Worm (Caenorhabditis elegans) whole organism, young adult: ENCODE data around the gene srp-7.
A peak's percentile ranks its signal among the peaks of the same experiment; 100 is the strongest.

ENCODE experiments used
- B0261.1 ChIP-seq: sonication (generic microtip); optimal IDR thresholded peaks from 2 replicates; lab custom pipeline; 2016; ENCODE audit warnings: mild to moderate bottlenecking, missing genetic modification characterization, moderate library complexity, missing compliant biosample characterization
- C06A6.2 ChIP-seq: fragments of 200-800 bp; sonication (Bioruptor generic); conservative IDR thresholded peaks from 2 replicates; pipeline ENCODE4 v1.3.6; 2022; ENCODE audit warnings: missing genetic modification characterization, missing compliant biosample characterization
- D2030.7 ChIP-seq: fragments of 200-800 bp; sonication (Bioruptor generic); IDR thresholded peaks from 2 replicates; pipeline ENCODE4 v1.3.6; 2022; ENCODE audit warnings: missing genetic modification reagents, missing genetic modification characterization, missing compliant biosample characterization
- F10E7.11 ChIP-seq: sonication (generic microtip); optimal IDR thresholded peaks from 2 replicates; lab custom pipeline; 2017; ENCODE audit warnings: mild to moderate bottlenecking, missing genetic modification characterization, moderate library complexity, missing compliant biosample characterization
- F37B4.10 ChIP-seq: fragments of 200-800 bp; sonication (Bioruptor generic); IDR thresholded peaks from 2 replicates; pipeline ENCODE4 v1.3.6; 2022; ENCODE audit warnings: missing genetic modification characterization, missing compliant biosample characterization
- F39B2.1 ChIP-seq: fragments of 200-800 bp; sonication (Bioruptor generic); IDR thresholded peaks from 2 replicates; pipeline ENCODE4 v1.3.6; 2022; ENCODE audit warnings: missing genetic modification reagents, missing genetic modification characterization, missing compliant biosample characterization
- F52B5.7 ChIP-seq: sonication (generic microtip); optimal IDR thresholded peaks from 2 replicates; lab custom pipeline; 2016; ENCODE audit warnings: mild to moderate bottlenecking, missing genetic modification characterization, missing compliant biosample characterization
- F57C9.4 ChIP-seq: sonication (generic microtip); optimal IDR thresholded peaks from 2 replicates; lab custom pipeline; 2017; ENCODE audit warnings: mild to moderate bottlenecking, missing genetic modification characterization, missing compliant biosample characterization
- T26A5.8 ChIP-seq: sonication (generic microtip); optimal IDR thresholded peaks from 2 replicates; lab custom pipeline; 2016; ENCODE audit warnings: missing genetic modification characterization, missing compliant biosample characterization
- Y53F4B.3 ChIP-seq: fragments of 200-800 bp; sonication (Bioruptor generic); IDR thresholded peaks from 2 replicates; pipeline ENCODE4 v1.3.6; 2022; ENCODE audit warnings: missing genetic modification reagents, missing genetic modification characterization, missing compliant biosample characterization
- Y53G8AR.9 ChIP-seq: fragments of 200-800 bp; sonication (Bioruptor generic); conservative IDR thresholded peaks from 2 replicates; pipeline ENCODE4 v1.3.6; 2022; ENCODE audit warnings: missing genetic modification reagents, missing genetic modification characterization, missing compliant biosample characterization
- ZK185.1 ChIP-seq: sonication (generic microtip); optimal IDR thresholded peaks from 2 replicates; lab custom pipeline; 2016; ENCODE audit warnings: mild to moderate bottlenecking, missing genetic modification characterization, missing compliant biosample characterization; ENCODE audit not compliant: poor library complexity, severe bottlenecking
- ama-1 ChIP-seq, 3 experiments: fragments of 150-350 bp in 1 of 3; sonication (generic microtip) in 2 of 3; optimal IDR thresholded peaks; 2 replicates each; lab custom pipeline; 2014 to 2018; ENCODE audit warnings: missing biosample characterization in 2 of 3, missing genetic modification characterization in 2 of 3, missing genetic modification reagents in 2 of 3
- aptf-2 ChIP-seq: fragments of 200-800 bp; sonication (Bioruptor generic); conservative IDR thresholded peaks from 2 replicates; pipeline ENCODE4 v1.3.6; 2022; ENCODE audit warnings: missing genetic modification reagents, missing genetic modification characterization, missing compliant biosample characterization
- aptf-3 ChIP-seq: fragments of 200-800 bp; sonication (Bioruptor generic); IDR thresholded peaks from 2 replicates; pipeline ENCODE4 v1.3.6; 2022; ENCODE audit warnings: missing genetic modification characterization, missing compliant biosample characterization
- atf-7 ChIP-seq: sonication (generic microtip); optimal IDR thresholded peaks from 2 replicates; lab custom pipeline; 2017; ENCODE audit warnings: mild to moderate bottlenecking, missing genetic modification characterization, missing compliant biosample characterization
- athp-1 ChIP-seq: sonication (generic microtip); optimal IDR thresholded peaks from 2 replicates; lab custom pipeline; 2017; ENCODE audit warnings: mild to moderate bottlenecking, missing genetic modification characterization, missing compliant biosample characterization
- attf-3 ChIP-seq: fragments of 200-800 bp; sonication (Bioruptor generic); conservative IDR thresholded peaks from 2 replicates; pipeline ENCODE4 v1.3.6; 2022; ENCODE audit warnings: missing genetic modification reagents, missing genetic modification characterization, missing compliant biosample characterization
- ceh-100 ChIP-seq: fragments of 200-800 bp; sonication (Bioruptor generic); IDR thresholded peaks from 2 replicates; pipeline ENCODE4 v1.3.6; 2022; ENCODE audit warnings: missing genetic modification reagents, missing genetic modification characterization, missing compliant biosample characterization
- ceh-79 ChIP-seq: sonication (generic microtip); optimal IDR thresholded peaks from 2 replicates; lab custom pipeline; 2017; ENCODE audit warnings: mild to moderate bottlenecking, missing genetic modification characterization, missing compliant biosample characterization
- die-1 ChIP-seq: sonication (generic microtip); optimal IDR thresholded peaks from 2 replicates; lab custom pipeline; 2016; ENCODE audit warnings: missing genotype, mild to moderate bottlenecking, missing genetic modification characterization, missing compliant biosample characterization
- egl-44 ChIP-seq: fragments of 200-800 bp; sonication (Bioruptor generic); IDR thresholded peaks from 2 replicates; pipeline ENCODE4 v1.3.6; 2022; ENCODE audit warnings: missing genetic modification reagents, missing genetic modification characterization, missing compliant biosample characterization
- fkh-3 ChIP-seq: sonication (generic microtip); optimal IDR thresholded peaks from 2 replicates; lab custom pipeline; 2016; ENCODE audit warnings: mild to moderate bottlenecking, missing genetic modification characterization, missing compliant biosample characterization
- him-1 ChIP-seq: sonication (generic microtip); optimal IDR thresholded peaks from 2 replicates; lab custom pipeline; 2016; ENCODE audit warnings: missing genotype, missing genetic modification reagents, missing genetic modification characterization, missing compliant biosample characterization
- hmg-1.2 ChIP-seq: fragments of 200-800 bp; sonication (Bioruptor generic); IDR thresholded peaks from 2 replicates; pipeline ENCODE4 v1.3.6; 2022; ENCODE audit warnings: missing genetic modification reagents, missing genetic modification characterization, missing compliant biosample characterization
- let-607 ChIP-seq, 2 experiments: fragments of 200-800 bp in 1 of 2; sonication (Bioruptor generic) in 1 of 2; sonication (generic microtip) in 1 of 2; optimal IDR thresholded peaks; 2 replicates each; lab custom pipeline; 2016 to 2018; ENCODE audit warnings: mild to moderate bottlenecking in 2 of 2, missing compliant biosample characterization in 2 of 2, missing genetic modification characterization in 2 of 2, moderate library complexity in 2 of 2, missing genotype in 1 of 2
- lin-54 ChIP-seq: fragments of 200-800 bp; sonication (Bioruptor generic); optimal IDR thresholded peaks from 2 replicates; lab custom pipeline; 2018; ENCODE audit warnings: mild to moderate bottlenecking, missing genetic modification characterization, missing compliant biosample characterization
- madf-8 ChIP-seq: fragments of 200-800 bp; sonication (Bioruptor generic); conservative IDR thresholded peaks from 2 replicates; pipeline ENCODE4 v1.3.6; 2022; ENCODE audit warnings: missing genetic modification reagents, missing genetic modification characterization, missing compliant biosample characterization
- mcd-1 ChIP-seq: fragments of 200-800 bp; sonication (Bioruptor generic); IDR thresholded peaks from 2 replicates; pipeline ENCODE4 v1.3.6; 2022; ENCODE audit warnings: missing genetic modification reagents, missing genetic modification characterization, missing compliant biosample characterization
- mel-28 ChIP-seq: sonication (generic microtip); optimal IDR thresholded peaks from 2 replicates; lab custom pipeline; 2016; ENCODE audit warnings: borderline replicate concordance, mild to moderate bottlenecking, missing genetic modification characterization, missing compliant biosample characterization
- nfyb-1 ChIP-seq: fragments of 200-800 bp; sonication (Bioruptor generic); IDR thresholded peaks from 2 replicates; pipeline ENCODE4 v1.3.6; 2022; ENCODE audit warnings: missing genetic modification reagents, missing genetic modification characterization, missing compliant biosample characterization
- nhr-80 ChIP-seq: sonication (generic microtip); optimal IDR thresholded peaks from 2 replicates; lab custom pipeline; 2016; ENCODE audit warnings: missing genetic modification characterization, missing compliant biosample characterization
- nhr-90 ChIP-seq: sonication (generic microtip); optimal IDR thresholded peaks from 2 replicates; lab custom pipeline; 2016; ENCODE audit warnings: missing genotype, mild to moderate bottlenecking, missing genetic modification characterization, missing compliant biosample characterization
- pbrm-1 ChIP-seq: fragments of 200-800 bp; sonication (Bioruptor generic); IDR thresholded peaks from 2 replicates; pipeline ENCODE4 v1.3.6; 2022; ENCODE audit warnings: missing genetic modification reagents, missing genetic modification characterization, missing compliant biosample characterization
- snpc-1.1 ChIP-seq: sonication (generic microtip); optimal IDR thresholded peaks from 2 replicates; lab custom pipeline; 2017; ENCODE audit warnings: missing genetic modification characterization, mild to moderate bottlenecking, missing compliant biosample characterization, antibody characterized with exemption, moderate library complexity, missing genotype, missing genetic modification reagents; ENCODE audit not compliant: insufficient read depth
- snpc-1.3 ChIP-seq: sonication (generic microtip); optimal IDR thresholded peaks from 2 replicates; lab custom pipeline; 2017; ENCODE audit warnings: missing genetic modification characterization, mild to moderate bottlenecking, missing compliant biosample characterization, antibody characterized with exemption, moderate library complexity, missing genotype, missing genetic modification reagents; ENCODE audit not compliant: insufficient read depth
- snpc-4 ChIP-seq, 5 experiments: fragments of 150-350 bp in 1 of 5; sonication (generic microtip) in 4 of 5; optimal IDR thresholded peaks; 2 replicates each; lab custom pipeline; 2014 to 2018; ENCODE audit warnings: missing genetic modification characterization in 5 of 5, missing biosample characterization in 3 of 5, antibody characterized with exemption in 2 of 5, mild to moderate bottlenecking in 2 of 5, missing compliant biosample characterization in 2 of 5, missing genotype in 2 of 5, moderate library complexity in 2 of 5, missing genetic modification reagents in 1 of 5
- tbp1 ChIP-seq: fragments of 200-800 bp; sonication (Bioruptor generic); optimal IDR thresholded peaks from 2 replicates; lab custom pipeline; 2018; ENCODE audit warnings: mild to moderate bottlenecking, missing genetic modification characterization, missing compliant biosample characterization
- tbx-9 ChIP-seq: sonication (generic microtip); optimal IDR thresholded peaks from 2 replicates; lab custom pipeline; 2016; ENCODE audit warnings: borderline replicate concordance, missing genetic modification characterization, inconsistent platforms, missing compliant biosample characterization
- unc-62 ChIP-seq: fragments of 150-350 bp; optimal IDR thresholded peaks from 2 replicates; lab custom pipeline; 2014; ENCODE audit warnings: missing biosample characterization, missing genetic modification reagents, missing genetic modification characterization
- xnd-1 ChIP-seq: sonication (generic microtip); optimal IDR thresholded peaks from 2 replicates; lab custom pipeline; 2016; ENCODE audit warnings: missing genotype, missing genetic modification reagents, missing genetic modification characterization, missing compliant biosample characterization
- zim-3 ChIP-seq: sonication (generic microtip); optimal IDR thresholded peaks from 2 replicates; lab custom pipeline; 2017; ENCODE audit warnings: mild to moderate bottlenecking, missing genetic modification characterization, moderate library complexity, missing compliant biosample characterization
- ztf-18 ChIP-seq: sonication (generic microtip); optimal IDR thresholded peaks from 2 replicates; lab custom pipeline; 2016; ENCODE audit warnings: missing genotype, mild to moderate bottlenecking, missing genetic modification characterization, missing compliant biosample characterization
- ztf-22 ChIP-seq: fragments of 200-800 bp; sonication (Bioruptor generic); optimal IDR thresholded peaks from 2 replicates; lab custom pipeline; 2018; ENCODE audit warnings: mild to moderate bottlenecking, missing genetic modification characterization, moderate library complexity, missing compliant biosample characterization
- ztf-25 ChIP-seq: fragments of 200-800 bp; sonication (Bioruptor generic); IDR thresholded peaks from 2 replicates; pipeline ENCODE4 v1.3.6; 2022; ENCODE audit warnings: missing genetic modification reagents, missing genetic modification characterization, missing compliant biosample characterization
- ztf-26 ChIP-seq: sonication (generic microtip); optimal IDR thresholded peaks from 2 replicates; lab custom pipeline; 2017; ENCODE audit warnings: missing genetic modification characterization, missing compliant biosample characterization
- ztf-3 ChIP-seq: fragments of 200-800 bp; sonication (Bioruptor generic); optimal IDR thresholded peaks from 2 replicates; lab custom pipeline; 2018; ENCODE audit warnings: mild to moderate bottlenecking, missing genetic modification characterization, missing compliant biosample characterization

The srp-7 gene

ce11 chrV:8228712-8229119, 49.8 kb downstream of the srp-7 start (continued):
- TF ChIP-seq fkh-3 (tag; lab: Kevin White, UChicago): peak; percentile 54
- no peak for TF ChIP-seq ztf-3 (GFP tag; lab: Kevin White, UChicago)
- TF ChIP-seq B0261.1 (tag; lab: Kevin White, UChicago): peak; percentile 59
- peak; percentile 52 for TF ChIP-seq die-1
- no peak for TF ChIP-seq F57C9.4 (tag; lab: Kevin White, UChicago)
- TF ChIP-seq athp-1 (tag; lab: Kevin White, UChicago): peak; percentile 40
- peak; percentile 65 for TF ChIP-seq madf-8 (GFP tag; lab: Robert Waterston, UW)
- TF ChIP-seq D2030.7 (GFP tag; lab: Robert Waterston, UW): peak; percentile 98
- TF ChIP-seq mel-28 (tag; lab: Kevin White, UChicago): peak; percentile 74
- TF ChIP-seq ztf-25 (GFP tag; lab: Robert Waterston, UW): peak; percentile 73; the same call in 1 of the 2 replicates
- no peak for TF ChIP-seq ceh-79
- no peak for TF ChIP-seq T26A5.8 (tag; lab: Kevin White, UChicago)
- TF ChIP-seq xnd-1: peak; percentile 66
- peak; percentile 91 for TF ChIP-seq ama-1 (optimal IDR thresholded peaks at IDR 0.05; lab: Kevin White, UChicago)
- TF ChIP-seq ama-1 (GFP tag; optimal IDR thresholded peaks at IDR 0.05; lab: Kevin White, UChicago): peak in 1 of 2 experiments; percentile 35
- peak; percentile 91 for TF ChIP-seq nfyb-1 (GFP tag; lab: Robert Waterston, UW)
- peak; percentile 25 for TF ChIP-seq ztf-26 (tag; lab: Kevin White, UChicago)
- TF ChIP-seq C06A6.2 (GFP tag; lab: Robert Waterston, UW): peak; percentile 74
- no peak for TF ChIP-seq F37B4.10
- TF ChIP-seq aptf-2: 0 out of 2 replicates have a peak, but pooled peaks have one; percentile 53
- peak; percentile 86 for TF ChIP-seq Y53G8AR.9 (GFP tag; lab: Robert Waterston, UW)
- TF ChIP-seq egl-44 (GFP tag; lab: Robert Waterston, UW): 0 out of 2 replicates have a peak, but pooled peaks have one; percentile 38
- TF ChIP-seq atf-7 (tag; lab: Kevin White, UChicago): peak; percentile 67
- no peak for TF ChIP-seq F52B5.7
- TF ChIP-seq unc-62: no peak
- TF ChIP-seq tbx-9 (tag; lab: Kevin White, UChicago): no peak
- peak; percentile 82 for TF ChIP-seq F39B2.1
- peak; percentile 22 for TF ChIP-seq ztf-22 (GFP tag; lab: Kevin White, UChicago)
- TF ChIP-seq lin-54 (GFP tag; lab: Kevin White, UChicago): peak; percentile 86
- peak; percentile 19 to 22 for TF ChIP-seq let-607 (tag; optimal IDR thresholded peaks at IDR 0.05; lab: Kevin White, UChicago)
- TF ChIP-seq nhr-80 (tag; lab: Kevin White, UChicago): peak; percentile 53
- peak; percentile 77 for TF ChIP-seq attf-3 (GFP tag; lab: Robert Waterston, UW)

ce11 chrV:8230056-8230455, 51.1 kb downstream of the srp-7 start:
- TF ChIP-seq F10E7.11 (tag; lab: Kevin White, UChicago) (no peak), snpc-1.1 (tag; lab: Kevin White, UChicago) (peak; percentile 53), ZK185.1 (peak; percentile 65), Y53F4B.3 (GFP tag; lab: Robert Waterston, UW) (no peak), nhr-90 (tag; lab: Kevin White, UChicago) (peak; percentile 65), aptf-3 (GFP tag; lab: Robert Waterston, UW) (no peak), mcd-1 (0 out of 2 replicates have a peak, but pooled peaks have one; percentile 25), tbp1 (GFP tag; lab: Kevin White, UChicago) (peak; percentile 91), pbrm-1 (peak; percentile 77), him-1 (tag; lab: Kevin White, UChicago) (peak; percentile 78), ztf-26 (tag; lab: Kevin White, UChicago) (no peak), zim-3 (peak; percentile 33), ztf-18 (tag; lab: Kevin White, UChicago) (peak; percentile 26), ztf-3 (GFP tag; lab: Kevin White, UChicago) (no peak), snpc-1.3 (tag; lab: Kevin White, UChicago) (no peak), die-1 (peak; percentile 56), hmg-1.2 (GFP tag; lab: Robert Waterston, UW) (peak; percentile 50; the same call in 1 of the 2 replicates), snpc-4 (GFP tag; optimal IDR thresholded peaks at IDR 0.05; lab: Kevin White, UChicago) (peak; percentile 41), snpc-4 (tag; optimal IDR thresholded peaks at IDR 0.05; lab: Kevin White, UChicago) (peak; percentile 68 to 92 (median 80)), ceh-100 (GFP tag; lab: Robert Waterston, UW) (peak; percentile 12; the same call in 1 of the 2 replicates)
